Worm (Caenorhabditis elegans): ENCODE data around the gene gtf-2H3.
A peak's percentile ranks its signal among the peaks of the same experiment; 100 is the strongest.

Gene gtf-2H3

DNA sequence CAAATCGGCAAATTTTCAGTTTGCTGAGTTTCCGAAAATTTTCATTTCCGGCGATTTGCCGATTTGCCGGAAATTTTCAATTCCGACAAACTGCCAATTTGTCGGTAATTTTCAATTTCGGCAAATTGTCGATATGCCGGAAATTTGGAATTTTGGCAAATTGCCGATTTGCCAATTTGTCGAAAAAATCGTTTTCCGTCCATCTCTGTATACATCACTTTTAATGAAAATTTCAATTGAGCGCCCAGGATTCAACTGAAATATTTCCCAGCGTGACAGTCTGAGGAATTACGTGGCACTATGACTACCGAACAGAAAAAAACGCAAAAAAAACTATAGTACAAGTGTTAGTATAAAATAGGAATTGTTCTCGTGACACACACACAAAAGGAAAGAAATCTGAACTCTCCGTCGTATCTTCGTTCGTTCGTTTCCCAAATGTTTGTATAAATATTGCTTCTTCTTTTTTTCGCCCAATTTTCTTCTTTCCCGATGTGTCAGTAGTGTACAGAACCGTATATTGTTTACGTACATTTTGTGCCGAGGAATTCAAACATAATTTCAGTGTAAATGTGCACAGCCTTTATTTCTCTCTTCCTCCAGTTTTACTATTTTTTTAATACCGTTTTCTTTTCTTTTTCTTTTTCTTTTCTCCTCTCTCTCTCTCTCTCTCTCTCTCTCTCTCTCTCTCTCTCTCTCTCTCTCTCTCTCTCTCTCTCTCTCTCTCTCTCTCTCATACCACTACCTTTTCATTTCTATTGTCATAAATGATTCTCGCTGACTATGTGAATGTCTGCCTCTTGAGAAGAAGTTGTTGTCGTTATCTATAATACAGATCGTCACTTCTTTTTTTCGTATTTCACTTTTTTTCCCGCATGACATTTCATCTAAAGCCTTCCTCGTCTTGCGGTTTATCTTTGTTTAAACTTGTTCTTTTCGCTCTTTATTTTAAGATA lies 12.8 kb upstream of the gtf-2H3 start:
- no peak for TF ChIP-seq F13H6.1 (tag; optimal IDR thresholded peaks at IDR 0.05)
- TF ChIP-seq dmd-4 (tag; optimal IDR thresholded peaks at IDR 0.05) = no peak
- peak; percentile 7 for TF ChIP-seq egl-27 (tag; optimal IDR thresholded peaks at IDR 0.05)
- no peak for TF ChIP-seq sem-4 (tag; optimal IDR thresholded peaks at IDR 0.05)
- TF ChIP-seq elt-1 (tag; optimal IDR thresholded peaks at IDR 0.05) = no peak
- TF ChIP-seq nhr-21 (tag; optimal IDR thresholded peaks at IDR 0.05) = no peak
- TF ChIP-seq nhr-77 (tag; optimal IDR thresholded peaks at IDR 0.05) = no peak
- no peak for TF ChIP-seq C34F6.9 (tag; optimal IDR thresholded peaks at IDR 0.05)
- peak; percentile 45 for TF ChIP-seq blmp-1 (tag; optimal IDR thresholded peaks at IDR 0.05; ENCODE audit: insufficient read depth)
- TF ChIP-seq elt-3 (tag; optimal IDR thresholded peaks at IDR 0.05) = no peak
- TF ChIP-seq nhr-25 (tag; optimal IDR thresholded peaks at IDR 0.05) = peak; percentile 42
- no peak for TF ChIP-seq nhr-6 (tag; optimal IDR thresholded peaks at IDR 0.05)
- TF ChIP-seq unc-62 (GFP tag; optimal IDR thresholded peaks at IDR 0.05) = no peak
- TF ChIP-seq fos-1 (tag; optimal IDR thresholded peaks at IDR 0.05) = peak; percentile 46
- no peak for TF ChIP-seq sma-3 (GFP tag; optimal IDR thresholded peaks at IDR 0.05)
- no peak for TF ChIP-seq alr-1 (tag; optimal IDR thresholded peaks at IDR 0.05)
- TF ChIP-seq ama-1 (optimal IDR thresholded peaks at IDR 0.05) = no peak
- TF ChIP-seq mab-5 (tag; optimal IDR thresholded peaks at IDR 0.05) = no peak
- no peak for TF ChIP-seq lin-39 (tag; optimal IDR thresholded peaks at IDR 0.05)
- no peak for TF ChIP-seq mdl-1 (tag; optimal IDR thresholded peaks at IDR 0.05)
- TF ChIP-seq Y55F3AM.14 (GFP tag; optimal IDR thresholded peaks at IDR 0.05) = peak; percentile 20
- no peak for TF ChIP-seq R02D3.7 (tag; optimal IDR thresholded peaks at IDR 0.05)
- TF ChIP-seq lin-13 (GFP tag; optimal IDR thresholded peaks at IDR 0.05) = no peak
- TF ChIP-seq crh-2 (tag; optimal IDR thresholded peaks at IDR 0.05) = peak; percentile 8
- TF ChIP-seq lin-11 (tag; optimal IDR thresholded peaks at IDR 0.05) = no peak
- no peak for TF ChIP-seq unc-55 (GFP tag; optimal IDR thresholded peaks at IDR 0.05)
- no peak for TF ChIP-seq nhr-237 (tag; optimal IDR thresholded peaks at IDR 0.05)
- no peak for TF ChIP-seq nhr-129 (tag; optimal IDR thresholded peaks at IDR 0.05)
- TF ChIP-seq zag-1 (tag; optimal IDR thresholded peaks at IDR 0.05) = no peak
- peak in 1 of 2 experiments; percentile 25 for TF ChIP-seq lsy-2 (tag; optimal IDR thresholded peaks at IDR 0.05)
- TF ChIP-seq skn-1 (tag; optimal IDR thresholded peaks at IDR 0.05) = no peak
- TF ChIP-seq nhr-23 (tag; optimal IDR thresholded peaks at IDR 0.05) = no peak
- no peak for TF ChIP-seq peb-1 (tag; optimal IDR thresholded peaks at IDR 0.05)
- TF ChIP-seq snpc-4 (tag; optimal IDR thresholded peaks at IDR 0.05) = no peak
- TF ChIP-seq ztf-4 (tag; optimal IDR thresholded peaks at IDR 0.05) = no peak
- TF ChIP-seq gmeb-1 (tag; optimal IDR thresholded peaks at IDR 0.05) = peak; percentile 43

ce11 chrIII:10126375-10126774 lies 6.4 kb upstream of the gtf-2H3 start:
- TF ChIP-seq lin-11 (tag; optimal IDR thresholded peaks at IDR 0.05) (no peak), aly-2 (tag; optimal IDR thresholded peaks at IDR 0.05) (no peak), unc-55 (GFP tag; optimal IDR thresholded peaks at IDR 0.05) (peak; percentile 26), mbf-1 (tag; optimal IDR thresholded peaks at IDR 0.05) (no peak), gmeb-1 (tag; optimal IDR thresholded peaks at IDR 0.05) (no peak), ceh-16 (tag; optimal IDR thresholded peaks at IDR 0.05) (no peak), lsy-2 (tag; optimal IDR thresholded peaks at IDR 0.05) (peak in 1 of 2 experiments; percentile 34), nhr-77 (tag; optimal IDR thresholded peaks at IDR 0.05) (no peak), ZK546.5 (tag; optimal IDR thresholded peaks at IDR 0.05) (no peak), nhr-12 (tag; optimal IDR thresholded peaks at IDR 0.05) (no peak), ceh-82 (tag; optimal IDR thresholded peaks at IDR 0.05) (no peak), peb-1 (tag; optimal IDR thresholded peaks at IDR 0.05) (no peak), sma-9 (GFP tag; optimal IDR thresholded peaks at IDR 0.05) (peak; percentile 35), sma-9 (tag; optimal IDR thresholded peaks at IDR 0.05) (no peak), ama-1 (optimal IDR thresholded peaks at IDR 0.05) (no peak), nhr-129 (tag; optimal IDR thresholded peaks at IDR 0.05) (peak; percentile 19), sem-4 (tag; optimal IDR thresholded peaks at IDR 0.05) (no peak), unc-62 (GFP tag; optimal IDR thresholded peaks at IDR 0.05) (no peak), nhr-10 (tag; optimal IDR thresholded peaks at IDR 0.05) (no peak), dmd-4 (tag; optimal IDR thresholded peaks at IDR 0.05) (no peak), mab-5 (tag; optimal IDR thresholded peaks at IDR 0.05) (no peak), crh-2 (tag; optimal IDR thresholded peaks at IDR 0.05) (no peak), fos-1 (tag; optimal IDR thresholded peaks at IDR 0.05) (no peak), unc-39 (tag; optimal IDR thresholded peaks at IDR 0.05) (no peak), zag-1 (tag; optimal IDR thresholded peaks at IDR 0.05) (no peak), lin-39 (tag; optimal IDR thresholded peaks at IDR 0.05) (no peak), nhr-6 (tag; optimal IDR thresholded peaks at IDR 0.05) (no peak), blmp-1 (tag; optimal IDR thresholded peaks at IDR 0.05; ENCODE audit: insufficient read depth) (no peak), nhr-237 (tag; optimal IDR thresholded peaks at IDR 0.05) (no peak), alr-1 (tag; optimal IDR thresholded peaks at IDR 0.05) (no peak), Y55F3AM.14 (GFP tag; optimal IDR thresholded peaks at IDR 0.05) (no peak), nhr-11 (tag; optimal IDR thresholded peaks at IDR 0.05) (no peak), skn-1 (tag; optimal IDR thresholded peaks at IDR 0.05) (no peak)
